Worm (Caenorhabditis elegans): Measurements from ENCODE around the gene R07E3.1.

DNA sequence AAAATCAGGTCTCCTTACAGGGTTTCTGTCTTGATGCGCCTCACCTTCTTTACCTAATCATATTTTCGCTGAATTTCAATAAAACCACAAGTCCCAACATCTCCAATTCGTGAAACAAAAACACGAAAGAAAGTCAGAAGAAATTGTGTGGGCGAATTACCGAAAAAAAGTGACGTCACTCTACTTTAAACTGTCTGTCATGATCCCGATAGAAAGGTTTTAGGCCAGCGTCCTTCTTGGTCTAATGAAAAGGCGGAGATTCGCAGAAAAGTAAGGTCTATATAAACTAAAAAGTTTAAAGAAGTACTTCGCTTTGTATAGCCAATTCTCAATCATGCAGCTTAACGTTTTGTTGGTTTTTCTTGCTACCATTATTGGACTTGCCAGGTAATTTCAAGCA lies 34.7 kb downstream of the R07E3.1 start, which contains the start of gene cnc-8:
- no peak for TF ChIP-seq ztf-11 (tag; optimal IDR thresholded peaks at IDR 0.05)
- no peak for TF ChIP-seq elt-3 (tag; optimal IDR thresholded peaks at IDR 0.05)
- no peak for TF ChIP-seq nhr-28 (tag; optimal IDR thresholded peaks at IDR 0.05)

Data from whole organism, mixed stage, embryonic.